Fruit fly (Drosophila melanogaster) whole organism, wandering third instar larva: Measurements from ENCODE around the gene YL-1.

Source experiments
- Abd-B ChIP-seq: fragments of >200 bp; optimal IDR thresholded peaks from 2 replicates; lab custom pipeline; 2017; ENCODE audit warnings: missing biosample characterization, missing genetic modification characterization
- CrebA ChIP-seq: fragments of 200-800 bp; sonication (Bioruptor generic); optimal IDR thresholded peaks from 2 replicates; lab custom pipeline; 2016; ENCODE audit warnings: missing biosample characterization, mild to moderate bottlenecking, missing genetic modification characterization, borderline replicate concordance
- Dfd ChIP-seq: fragments of >200 bp; optimal IDR thresholded peaks from 2 replicates; lab custom pipeline; 2017; ENCODE audit warnings: missing biosample characterization, missing genetic modification characterization
- OdsH ChIP-seq: fragments of 200-800 bp; sonication (Bioruptor generic); optimal IDR thresholded peaks from 2 replicates; lab custom pipeline; 2016; ENCODE audit warnings: missing biosample characterization, mild to moderate bottlenecking, missing genetic modification characterization
- Sp1 ChIP-seq: fragments of 200-800 bp; sonication (Bioruptor generic); optimal IDR thresholded peaks from 3 replicates; lab custom pipeline; 2019; ENCODE audit warnings: missing biosample characterization, mild to moderate bottlenecking, missing genetic modification characterization, moderate library complexity
- dl ChIP-seq, 2 experiments: fragments of 175-275, 200-275 bp in 1 of 2; fragments of 200-275 bp in 1 of 2; sonication (Bioruptor generic); optimal IDR thresholded peaks; lab custom pipeline; 2018; ENCODE audit warnings: mild to moderate bottlenecking in 2 of 2, missing biosample characterization in 2 of 2, missing genetic modification characterization in 2 of 2, moderate library complexity in 2 of 2; ENCODE audit not compliant: partially characterized antibody in 2 of 2, insufficient read depth in 1 of 2
- lola ChIP-seq: fragments of >200 bp; optimal IDR thresholded peaks from 2 replicates; lab custom pipeline; 2017; ENCODE audit warnings: missing biosample characterization, missing genetic modification characterization
- psq ChIP-seq: fragments of 200-800 bp; sonication (Bioruptor generic); optimal IDR thresholded peaks from 3 replicates; lab custom pipeline; 2017; ENCODE audit warnings: missing biosample characterization, mild to moderate bottlenecking, missing genetic modification characterization, moderate library complexity

DNA sequence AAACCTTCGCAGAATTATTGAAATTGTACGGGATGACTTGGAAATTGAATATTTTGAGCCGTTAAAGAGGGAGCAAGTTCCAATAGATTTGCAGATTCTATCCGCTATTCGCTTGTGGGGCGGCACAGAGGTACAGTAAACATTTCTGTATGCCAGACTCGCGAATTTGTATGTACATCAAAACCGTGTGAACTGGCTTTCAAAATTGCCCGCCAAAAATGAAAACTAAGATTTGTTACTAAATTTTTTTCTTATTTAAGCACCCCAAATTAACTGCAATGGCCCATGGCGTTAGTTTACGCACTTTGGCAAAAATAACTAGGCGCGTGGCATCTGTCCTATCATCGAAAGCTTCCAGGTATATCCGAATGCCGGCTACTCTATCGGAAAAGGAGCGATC, 17.8 kb downstream of the YL-1 start:
- TF ChIP-seq Abd-B (no peak), OdsH (GFP tag; lab: Kevin White, UChicago) (no peak), Sp1 (GFP tag; lab: Kevin White, UChicago) (no peak), psq (no peak), lola (GFP tag; lab: Kevin White, UChicago) (no peak), dl (GFP tag; optimal IDR thresholded peaks at IDR 0.05; lab: Kevin White, UChicago; ENCODE audit: insufficient read depth in 1 of 2, partially characterized antibody in 2 of 2) (no peak), Dfd (no peak), CrebA (no peak)
